Worm (Caenorhabditis elegans) whole organism, young adult: Measurements from ENCODE around the gene ttr-5.

Source experiments
- pha-4 ChIP-seq: fragments of 150-350 bp; sonication (generic microtip); optimal IDR thresholded peaks from 2 replicates; lab custom pipeline; 2014; ENCODE audit warnings: missing biosample characterization, missing genetic modification reagents, missing genetic modification characterization
- snpc-1.3 ChIP-seq: sonication (generic microtip); optimal IDR thresholded peaks from 2 replicates; lab custom pipeline; 2017; ENCODE audit warnings: missing genetic modification characterization, mild to moderate bottlenecking, missing compliant biosample characterization, antibody characterized with exemption, moderate library complexity, missing genotype, missing genetic modification reagents; ENCODE audit not compliant: insufficient read depth

DNA sequence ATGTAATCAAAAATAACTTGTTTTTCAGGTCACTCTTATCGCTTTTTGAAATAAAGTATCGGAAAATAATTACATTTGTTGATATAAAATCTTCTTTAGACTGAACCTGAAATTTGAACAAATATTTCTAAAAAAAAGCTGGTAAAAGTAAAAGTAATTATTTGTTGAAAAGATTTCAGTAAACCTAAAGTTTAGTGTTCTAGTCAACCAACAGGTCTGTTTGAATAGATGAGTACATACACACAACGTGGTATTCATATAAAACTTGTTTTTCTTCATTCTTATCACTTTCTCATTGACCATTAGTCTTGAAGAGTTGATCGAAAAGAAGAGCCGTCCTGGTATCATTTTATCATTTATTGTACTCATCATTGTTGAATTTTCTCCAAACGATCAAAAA, 10.5 kb upstream of the ttr-5 start, which contains the start of gene C40H1.9:
- TF ChIP-seq pha-4 = no peak
- TF ChIP-seq snpc-1.3 = no peak
